Worm (Caenorhabditis elegans): Measurements from ENCODE around the gene tag-281.

DNA sequence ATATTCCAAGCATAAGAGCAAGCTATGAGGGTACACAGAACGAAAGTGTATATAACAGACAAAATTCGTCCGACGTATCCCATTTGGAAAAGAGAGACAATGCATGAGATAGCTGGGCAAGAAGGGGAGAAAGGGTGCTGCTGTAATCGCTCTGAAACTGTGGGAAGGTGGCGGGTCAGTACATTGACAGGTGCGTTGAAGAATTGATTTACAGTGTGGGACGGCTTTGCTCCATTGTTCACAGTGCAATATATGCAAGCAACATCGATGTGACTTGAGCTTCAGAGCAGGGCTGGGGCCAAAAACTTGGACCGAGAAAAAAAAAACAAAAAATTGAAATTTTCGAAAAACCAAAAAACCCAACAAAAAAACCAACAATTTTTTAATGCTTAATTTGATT is 49.5 kb upstream of the tag-281 start, which contains the start of gene F57G9.3:
- TF ChIP-seq fkh-10 (GFP tag; optimal IDR thresholded peaks at IDR 0.05) (no peak), nhr-11 (tag; optimal IDR thresholded peaks at IDR 0.05) (no peak), unc-55 (GFP tag; optimal IDR thresholded peaks at IDR 0.05) (no peak), sox-4 (tag; optimal IDR thresholded peaks at IDR 0.05) (no peak), ceh-18 (tag; optimal IDR thresholded peaks at IDR 0.05) (no peak), Y22D7AL.16 (tag; optimal IDR thresholded peaks at IDR 0.05) (no peak), pag-3 (tag; optimal IDR thresholded peaks at IDR 0.05; ENCODE audit: borderline replicate concordance) (no peak), pha-4 (tag; optimal IDR thresholded peaks at IDR 0.05) (no peak), nhr-232 (tag; optimal IDR thresholded peaks at IDR 0.05) (no peak)

Data from whole organism, late embryonic.